Fruit fly (Drosophila melanogaster): Measurements from ENCODE around the gene tal-3A.

Gene tal-3A

dm6 chr3R:13812736-13813250, at the start of gene tal-3A, which contains the start of the genes tal-1A, tal-2A and tal-AA (continued):
- 0 out of 2 replicates have a peak, but pooled peaks have one; percentile 30 for TF ChIP-seq unc-4 (GFP tag; IDR thresholded peaks at IDR 0.05; ENCODE audit: partially characterized antibody)
- no peak for TF ChIP-seq ind (GFP tag; optimal IDR thresholded peaks at IDR 0.05)
- TF ChIP-seq HLH3B (GFP tag; IDR thresholded peaks at IDR 0.05) = no peak; the same call in 1 of the 2 replicates
- no peak for TF ChIP-seq HmgD (GFP tag; optimal IDR thresholded peaks at IDR 0.05)
- TF ChIP-seq Ada2b (GFP tag; IDR thresholded peaks at IDR 0.05) = no peak
- no peak for TF ChIP-seq CG4730 (GFP tag; IDR thresholded peaks at IDR 0.05)
- peak; percentile 47 for TF ChIP-seq nau (GFP tag; optimal IDR thresholded peaks at IDR 0.05)
- peak; percentile 60 for TF ChIP-seq NC2α (GFP tag; optimal IDR thresholded peaks at IDR 0.05)
- TF ChIP-seq usp (GFP tag; optimal IDR thresholded peaks at IDR 0.05) = no peak
- TF ChIP-seq crp (GFP tag; optimal IDR thresholded peaks at IDR 0.05) = peak in 1 of 2 experiments; percentile 73
- TF ChIP-seq Myb (GFP tag; optimal IDR thresholded peaks at IDR 0.05) = no peak
- no peak for TF ChIP-seq salm (tag; optimal IDR thresholded peaks at IDR 0.05)
- no peak for TF ChIP-seq CG15073 (GFP tag; optimal IDR thresholded peaks at IDR 0.05)
- TF ChIP-seq Elba2 (GFP tag; optimal IDR thresholded peaks at IDR 0.05) = no peak
- TF ChIP-seq CG10959 (GFP tag; IDR thresholded peaks at IDR 0.05) = no peak
- no peak for TF ChIP-seq CG7556 (GFP tag; optimal IDR thresholded peaks at IDR 0.05)
- TF ChIP-seq oc (tag; optimal IDR thresholded peaks at IDR 0.05) = peak; percentile 26
- TF ChIP-seq Drgx (GFP tag; IDR thresholded peaks at IDR 0.05) = peak; percentile 44; the same call in 1 of the 2 replicates
- TF ChIP-seq CG7745 (tag; optimal IDR thresholded peaks at IDR 0.05) = no peak
- peak; percentile 45 for TF ChIP-seq Xrp1 (GFP tag; IDR thresholded peaks at IDR 0.05)
- TF ChIP-seq Sry-β (GFP tag; optimal IDR thresholded peaks at IDR 0.05) = no peak
- TF ChIP-seq Nf-YA (GFP tag; IDR thresholded peaks at IDR 0.05) = no peak; the same call in 1 of the 2 replicates
- 0 out of 2 replicates have a peak, but pooled peaks have one; percentile 24 for TF ChIP-seq aop (GFP tag; IDR thresholded peaks at IDR 0.05)
- TF ChIP-seq CG9817 (tag; optimal IDR thresholded peaks at IDR 0.05) = no peak
- no peak for TF ChIP-seq Max (GFP tag; optimal IDR thresholded peaks at IDR 0.05)
- no peak for TF ChIP-seq Dip2 (GFP tag; IDR thresholded peaks at IDR 0.05)
- peak in 1 of 3 experiments; percentile 57 for TF ChIP-seq Stat92E (GFP tag; optimal IDR thresholded peaks at IDR 0.05)
- TF ChIP-seq ash1 (GFP tag; optimal IDR thresholded peaks at IDR 0.05) = no peak
- TF ChIP-seq croc (GFP tag; conservative IDR thresholded peaks at IDR 0.05) = no peak
- TF ChIP-seq CG3995 (GFP tag; optimal IDR thresholded peaks at IDR 0.05) = no peak
- TF ChIP-seq Atf-2 (GFP tag; optimal IDR thresholded peaks at IDR 0.05) = no peak
- peak; percentile 53 for TF ChIP-seq CG6813 (GFP tag; optimal IDR thresholded peaks at IDR 0.05)
- no peak for TF ChIP-seq CG10366 (GFP tag; IDR thresholded peaks at IDR 0.05)
- TF ChIP-seq wek (GFP tag; optimal IDR thresholded peaks at IDR 0.05) = peak; percentile 43
- no peak for TF ChIP-seq CG18764 (GFP tag; optimal IDR thresholded peaks at IDR 0.05)
- no peak for TF ChIP-seq CG43689 (GFP tag; IDR thresholded peaks at IDR 0.05)
- no peak for TF ChIP-seq CG4617 (GFP tag; optimal IDR thresholded peaks at IDR 0.05; ENCODE audit: borderline replicate concordance)
- TF ChIP-seq CG3847 (GFP tag; IDR thresholded peaks at IDR 0.05) = peak; percentile 49
- no peak for TF ChIP-seq Sox102F (GFP tag; optimal IDR thresholded peaks at IDR 0.05)
- no peak for TF ChIP-seq CG16863 (GFP tag; optimal IDR thresholded peaks at IDR 0.05)
- TF ChIP-seq pfk (GFP tag; optimal IDR thresholded peaks at IDR 0.05) = no peak
- TF ChIP-seq CG33213 (GFP tag; optimal IDR thresholded peaks at IDR 0.05) = no peak
- peak; percentile 87 for TF ChIP-seq lbe (GFP tag; optimal IDR thresholded peaks at IDR 0.05)
- no peak for TF ChIP-seq CG8944 (GFP tag; optimal IDR thresholded peaks at IDR 0.05)
- TF ChIP-seq Ravus (GFP tag; IDR thresholded peaks at IDR 0.05) = no peak
- TF ChIP-seq HLHmδ (GFP tag; optimal IDR thresholded peaks at IDR 0.05) = peak; percentile 49
- peak; percentile 96 to 99 for TF ChIP-seq Trl (optimal IDR thresholded peaks at IDR 0.05)
- peak; percentile 30 for TF ChIP-seq Trl (GFP tag; optimal IDR thresholded peaks at IDR 0.05)
- peak; percentile 16 for TF ChIP-seq lilli (GFP tag; optimal IDR thresholded peaks at IDR 0.05)
- TF ChIP-seq CG3726 (GFP tag; IDR thresholded peaks at IDR 0.05) = no peak
- no peak for TF ChIP-seq CkIIα-i1 (GFP tag; IDR thresholded peaks at IDR 0.05)

All from whole organism, embryonic.